Worm (Caenorhabditis elegans) whole organism, L3 larva: ENCODE results near the gene sar-1.
A peak's percentile ranks its signal among the peaks of the same experiment; 100 is the strongest.

Experiments used
- ZK546.5 ChIP-seq: sonication (generic microtip); optimal IDR thresholded peaks from 2 replicates; lab custom pipeline; 2017; ENCODE audit warnings: missing biosample characterization, missing genetic modification characterization
- ama-1 ChIP-seq: fragments of 150-350 bp; optimal IDR thresholded peaks from 2 replicates; lab custom pipeline; 2018
- ceh-28 ChIP-seq: fragments of 150-350 bp; optimal IDR thresholded peaks from 2 replicates; lab custom pipeline; 2014; ENCODE audit warnings: missing biosample characterization, missing genetic modification reagents, missing genetic modification characterization
- ceh-82 ChIP-seq: fragments of 150-350 bp; optimal IDR thresholded peaks from 2 replicates; lab custom pipeline; 2014; ENCODE audit warnings: missing biosample characterization, missing genetic modification characterization
- ceh-9 ChIP-seq: sonication (generic microtip); optimal IDR thresholded peaks from 2 replicates; lab custom pipeline; 2018; ENCODE audit warnings: missing biosample characterization, missing genetic modification characterization
- daf-12 ChIP-seq: fragments of 150-350 bp; optimal IDR thresholded peaks from 2 replicates; lab custom pipeline; 2014; ENCODE audit warnings: missing biosample characterization, missing genetic modification reagents, missing genetic modification characterization
- egl-27 ChIP-seq: sonication (generic microtip); optimal IDR thresholded peaks from 4 replicates; lab custom pipeline; 2017; ENCODE audit warnings: missing biosample characterization, missing genetic modification reagents, missing genetic modification characterization
- egl-5 ChIP-seq: fragments of 150-350 bp; optimal IDR thresholded peaks from 2 replicates; lab custom pipeline; 2017; ENCODE audit warnings: missing biosample characterization, missing genetic modification reagents, missing genetic modification characterization, inconsistent platforms
- elt-2 ChIP-seq: sonication (generic microtip); optimal IDR thresholded peaks from 2 replicates; lab custom pipeline; 2016; ENCODE audit warnings: missing genetic modification reagents, mild to moderate bottlenecking, missing genetic modification characterization, missing compliant biosample characterization
- elt-3 ChIP-seq, 3 experiments: fragments of 150-350 bp in 1 of 3; sonication (generic microtip) in 2 of 3; optimal IDR thresholded peaks; 2 replicates in 2 of 3; 4 replicates in 1 of 3; lab custom pipeline; 2014 to 2017; ENCODE audit warnings: missing biosample characterization in 3 of 3, missing genetic modification characterization in 3 of 3
- eor-1 ChIP-seq, 2 experiments: fragments of 150-350 bp; optimal IDR thresholded peaks; 2 replicates each; lab custom pipeline; 2014 to 2018; ENCODE audit warnings: missing biosample characterization in 2 of 2, missing genetic modification characterization in 2 of 2
- fkh-10 ChIP-seq: sonication (generic microtip); optimal IDR thresholded peaks from 2 replicates; lab custom pipeline; 2017; ENCODE audit warnings: missing biosample characterization, missing genetic modification reagents, missing genetic modification characterization
- fos-1 ChIP-seq: fragments of 150-350 bp; optimal IDR thresholded peaks from 2 replicates; lab custom pipeline; 2014; ENCODE audit warnings: missing biosample characterization, missing genetic modification characterization
- hmg-11 ChIP-seq: sonication (generic microtip); optimal IDR thresholded peaks from 2 replicates; lab custom pipeline; 2016; ENCODE audit warnings: missing genetic modification characterization, missing compliant biosample characterization
- jun-1 ChIP-seq: fragments of 150-350 bp; optimal IDR thresholded peaks from 2 replicates; lab custom pipeline; 2014; ENCODE audit warnings: missing biosample characterization, missing genetic modification reagents, missing genetic modification characterization
- lin-39 ChIP-seq: fragments of 150-350 bp; optimal IDR thresholded peaks from 2 replicates; lab custom pipeline; 2018; ENCODE audit warnings: missing biosample characterization, missing genetic modification reagents, missing genetic modification characterization
- mml-1 ChIP-seq: fragments of 150-350 bp; sonication (generic microtip); optimal IDR thresholded peaks from 3 replicates; lab custom pipeline; 2014; ENCODE audit warnings: missing biosample characterization, missing genetic modification characterization
- nfya-1 ChIP-seq: sonication (generic microtip); optimal IDR thresholded peaks from 2 replicates; lab custom pipeline; 2017; ENCODE audit warnings: missing genetic modification characterization, mild to moderate bottlenecking, missing compliant biosample characterization, antibody characterized with exemption, moderate library complexity; ENCODE audit not compliant: insufficient read depth
- nhr-12 ChIP-seq: fragments of 150-350 bp; optimal IDR thresholded peaks from 2 replicates; lab custom pipeline; 2014; ENCODE audit warnings: missing biosample characterization, missing genetic modification characterization
- nhr-28 ChIP-seq: fragments of 150-350 bp; optimal IDR thresholded peaks from 2 replicates; lab custom pipeline; 2014; ENCODE audit warnings: missing biosample characterization, missing genetic modification characterization
- nhr-43 ChIP-seq: sonication (generic microtip); optimal IDR thresholded peaks from 2 replicates; lab custom pipeline; 2016; ENCODE audit warnings: mild to moderate bottlenecking, missing genetic modification characterization, missing compliant biosample characterization; ENCODE audit not compliant: poor library complexity, severe bottlenecking
- nhr-76 ChIP-seq: fragments of 150-350 bp; sonication (generic microtip); optimal IDR thresholded peaks from 5 replicates; lab custom pipeline; 2014; ENCODE audit warnings: missing biosample characterization, missing genetic modification characterization
- nhr-77 ChIP-seq: fragments of 150-350 bp; optimal IDR thresholded peaks from 2 replicates; lab custom pipeline; 2014; ENCODE audit warnings: missing biosample characterization, missing genetic modification characterization
- pha-4 ChIP-seq: fragments of 150-350 bp; optimal IDR thresholded peaks from 2 replicates; lab custom pipeline; 2014; ENCODE audit warnings: missing biosample characterization, missing genetic modification reagents, missing genetic modification characterization
- pqm-1 ChIP-seq: fragments of 150-350 bp; optimal IDR thresholded peaks from 2 replicates; lab custom pipeline; 2017; ENCODE audit warnings: missing biosample characterization, missing genetic modification characterization, inconsistent platforms
- sea-2 ChIP-seq: fragments of 150-350 bp; sonication (generic microtip); optimal IDR thresholded peaks from 4 replicates; lab custom pipeline; 2014; ENCODE audit warnings: missing biosample characterization, missing genetic modification reagents, missing genetic modification characterization
- skn-1 ChIP-seq: fragments of 150-350 bp; optimal IDR thresholded peaks from 2 replicates; lab custom pipeline; 2014; ENCODE audit warnings: missing biosample characterization, missing genetic modification characterization
- tbx-2 ChIP-seq: sonication (generic microtip); optimal IDR thresholded peaks from 2 replicates; lab custom pipeline; 2016; ENCODE audit warnings: mild to moderate bottlenecking, missing genetic modification characterization, missing compliant biosample characterization
- ztf-11 ChIP-seq: fragments of 150-350 bp; optimal IDR thresholded peaks from 2 replicates; lab custom pipeline; 2014; ENCODE audit warnings: missing biosample characterization, missing genetic modification characterization

Gene sar-1

ce11 chrIV:4511259-4511890, 1.7 kb downstream of the sar-1 start, which contains the start of the genes rfth-1 and ZK180.8:
Gene rfth-1 (minus strand): TSS chrIV:4511309.
Gene ZK180.8 (minus strand): TSS chrIV:4511724.
- peak; percentile 0 for TF ChIP-seq ama-1 (lab: Kevin White, UChicago)
- TF ChIP-seq hmg-11 (tag; lab: Kevin White, UChicago): peak; percentile 2
- TF ChIP-seq sea-2 (GFP tag; lab: Kevin White, UChicago): no peak
- TF ChIP-seq pha-4 (tag; lab: Kevin White, UChicago): peak; percentile 30

ce11 chrIV:4506637-4507036, 6.5 kb downstream of the sar-1 start, which contains the start of gene gbb-2:
Gene gbb-2 (minus strand): TSS chrIV:4506748.
- TF ChIP-seq lin-39 (tag; lab: Kevin White, UChicago) (peak; percentile 40), elt-3 (tag; optimal IDR thresholded peaks at IDR 0.05; lab: Kevin White, UChicago) (no peak), daf-12 (tag; lab: Kevin White, UChicago) (no peak), mml-1 (no peak), ztf-11 (tag; lab: Kevin White, UChicago) (no peak), ceh-9 (tag; lab: Kevin White, UChicago) (no peak), nfya-1 (tag; lab: Kevin White, UChicago) (peak; percentile 38), jun-1 (no peak), ceh-28 (no peak), skn-1 (tag; lab: Kevin White, UChicago) (no peak), nhr-43 (tag; lab: Kevin White, UChicago) (no peak)

ce11 chrIV:4505078-4505477, 8.0 kb downstream of the sar-1 start:
- TF ChIP-seq elt-2 (tag; lab: Kevin White, UChicago) (no peak), fkh-10 (GFP tag; lab: Kevin White, UChicago) (peak; percentile 47)

- no peak for TF ChIP-seq skn-1 (tag; lab: Kevin White, UChicago)
- TF ChIP-seq ZK546.5: no peak
- TF ChIP-seq tbx-2 (tag; lab: Kevin White, UChicago): no peak
- no peak for TF ChIP-seq nhr-77 (tag; lab: Kevin White, UChicago)
- TF ChIP-seq sea-2 (GFP tag; lab: Kevin White, UChicago): no peak
- TF ChIP-seq nhr-43 (tag; lab: Kevin White, UChicago): no peak
- TF ChIP-seq pha-4 (tag; lab: Kevin White, UChicago): no peak
- no peak for TF ChIP-seq nhr-76 (tag; lab: Kevin White, UChicago)
- no peak for TF ChIP-seq ceh-82 (tag; lab: Kevin White, UChicago)
- TF ChIP-seq nhr-28 (tag; lab: Kevin White, UChicago): no peak
- TF ChIP-seq nhr-12 (tag; lab: Kevin White, UChicago): no peak
- TF ChIP-seq eor-1 (tag; optimal IDR thresholded peaks at IDR 0.05; lab: Kevin White, UChicago): no peak
- TF ChIP-seq pqm-1 (tag; lab: Kevin White, UChicago): no peak
These were observed 22.9 kb downstream of the sar-1 start, which contains the start of gene ZK180.7 for ce11 chrIV:4490148-4490652. Gene ZK180.7 (plus strand): TSS chrIV:4490542.

ce11 chrIV:4486738-4487137, 26.4 kb downstream of the sar-1 start, which contains the start of gene trx-3:
Gene trx-3 (plus strand): TSS chrIV:4487028.
- TF ChIP-seq elt-2 (tag; lab: Kevin White, UChicago) (peak; percentile 82), pqm-1 (tag; lab: Kevin White, UChicago) (peak; percentile 86), pha-4 (tag; lab: Kevin White, UChicago) (peak; percentile 36), fos-1 (tag; lab: Kevin White, UChicago) (no peak), egl-5 (no peak)

ce11 chrIV:4484555-4484954, 28.6 kb downstream of the sar-1 start:
- peak; percentile 78 for TF ChIP-seq pqm-1 (tag; lab: Kevin White, UChicago)
- TF ChIP-seq elt-2 (tag; lab: Kevin White, UChicago): peak; percentile 73
- TF ChIP-seq egl-27 (tag; lab: Kevin White, UChicago): no peak
- no peak for TF ChIP-seq ceh-9 (tag; lab: Kevin White, UChicago)
